Fruit fly (Drosophila melanogaster) whole organism, prepupa: Measurements from ENCODE around the gene CG16965.

Experiments used
- CG10631 ChIP-seq: fragments of 200-800 bp; sonication (Bioruptor generic); optimal IDR thresholded peaks from 2 replicates; lab custom pipeline; 2016; ENCODE audit warnings: missing biosample characterization, missing genetic modification characterization
- CG10669 ChIP-seq: fragments of 200-800 bp; sonication (Bioruptor generic); optimal IDR thresholded peaks from 3 replicates; lab custom pipeline; 2018; ENCODE audit warnings: missing biosample characterization, mild to moderate bottlenecking, missing genetic modification characterization, moderate library complexity
- CG11294 ChIP-seq: fragments of 200-800 bp; sonication (Bioruptor generic); IDR thresholded peaks from 2 replicates; pipeline ENCODE4 v1.3.6; 2022; ENCODE audit warnings: missing biosample characterization, missing genetic modification characterization
- CG11762 ChIP-seq: fragments of 200-800 bp; sonication (Bioruptor generic); optimal IDR thresholded peaks from 3 replicates; lab custom pipeline; 2016; ENCODE audit warnings: missing biosample characterization, missing genetic modification characterization; ENCODE audit not compliant: insufficient read depth
- CG15336 ChIP-seq: fragments of 200-800 bp; sonication (Bioruptor generic); IDR thresholded peaks from 2 replicates; pipeline ENCODE4 v1.3.6; 2022; ENCODE audit warnings: missing biosample characterization, missing genetic modification characterization
- CG1621 ChIP-seq: fragments of 200-800 bp; sonication (Bioruptor generic); optimal IDR thresholded peaks from 3 replicates; lab custom pipeline; 2018; ENCODE audit warnings: missing biosample characterization, mild to moderate bottlenecking, missing genetic modification characterization
- CG16779 ChIP-seq: fragments of 200-800 bp; sonication (Bioruptor generic); optimal IDR thresholded peaks from 3 replicates; lab custom pipeline; 2017; ENCODE audit warnings: missing biosample characterization, mild to moderate bottlenecking, missing genetic modification characterization
- CG3032 ChIP-seq: fragments of 200-800 bp; optimal IDR thresholded peaks from 2 replicates; lab custom pipeline; 2019; ENCODE audit warnings: missing biosample characterization, mild to moderate bottlenecking, missing genetic modification characterization, moderate library complexity
- CG32006 ChIP-seq: fragments of 200-800 bp; sonication (Bioruptor generic); optimal IDR thresholded peaks from 3 replicates; lab custom pipeline; 2017; ENCODE audit warnings: missing biosample characterization, mild to moderate bottlenecking, missing genetic modification characterization
- CG34406 ChIP-seq: fragments of 200-800 bp; sonication (Bioruptor generic); optimal IDR thresholded peaks from 3 replicates; lab custom pipeline; 2016; ENCODE audit warnings: missing biosample characterization, missing genetic modification characterization
- CG3919 ChIP-seq: fragments of 200-800 bp; sonication (Bioruptor generic); optimal IDR thresholded peaks from 3 replicates; lab custom pipeline; 2016; ENCODE audit warnings: missing biosample characterization, missing genetic modification characterization
- CG4318 ChIP-seq: fragments of 200-800 bp; sonication (Bioruptor generic); optimal IDR thresholded peaks from 3 replicates; lab custom pipeline; 2017; ENCODE audit warnings: missing biosample characterization, mild to moderate bottlenecking, missing genetic modification characterization
- CG6276 ChIP-seq: fragments of 200-800 bp; sonication (Bioruptor generic); optimal IDR thresholded peaks from 2 replicates; lab custom pipeline; 2017; ENCODE audit warnings: missing biosample characterization, mild to moderate bottlenecking, missing genetic modification characterization
- CG6792 ChIP-seq: fragments of 200-800 bp; sonication (Bioruptor generic); optimal IDR thresholded peaks from 3 replicates; lab custom pipeline; 2016; ENCODE audit warnings: missing biosample characterization, missing genetic modification characterization
- CG6808 ChIP-seq: fragments of 200-800 bp; sonication (Bioruptor generic); optimal IDR thresholded peaks from 3 replicates; lab custom pipeline; 2017; ENCODE audit warnings: missing biosample characterization, missing genetic modification characterization, mild to moderate bottlenecking, moderate library complexity, missing genetic modification reagents
- CG7368 ChIP-seq: fragments of 200-800 bp; sonication (Bioruptor generic); optimal IDR thresholded peaks from 3 replicates; lab custom pipeline; 2016; ENCODE audit warnings: missing biosample characterization, missing genetic modification characterization
- CG8119 ChIP-seq: fragments of 200-800 bp; sonication (Bioruptor generic); IDR thresholded peaks from 3 replicates; pipeline ENCODE4 v1.3.6; 2022; ENCODE audit warnings: missing biosample characterization, missing genetic modification characterization
- CG9139 ChIP-seq: fragments of 200-800 bp; sonication (Bioruptor generic); optimal IDR thresholded peaks from 3 replicates; lab custom pipeline; 2017; ENCODE audit warnings: missing biosample characterization, mild to moderate bottlenecking, missing genetic modification characterization
- Eip75B ChIP-seq: fragments of 200-800 bp; sonication (Bioruptor generic); optimal IDR thresholded peaks from 3 replicates; lab custom pipeline; 2016; ENCODE audit warnings: missing biosample characterization, missing genetic modification characterization
- Eip78C ChIP-seq: fragments of 200-800 bp; sonication (Bioruptor generic); peaks from one replicate; lab custom pipeline; 2016; ENCODE audit warnings: missing biosample characterization, missing genetic modification characterization
- Ets96B ChIP-seq: fragments of 200-800 bp; optimal IDR thresholded peaks from 2 replicates; lab custom pipeline; 2019; ENCODE audit warnings: missing biosample characterization, mild to moderate bottlenecking, missing genetic modification characterization, moderate library complexity
- Hr38 ChIP-seq: sonication (Bioruptor generic); optimal IDR thresholded peaks from 2 replicates; lab custom pipeline; 2016; ENCODE audit warnings: missing biosample characterization, missing genetic modification characterization
- Hr39 ChIP-seq: fragments of 200-800 bp; sonication (Bioruptor generic); optimal IDR thresholded peaks from 2 replicates; lab custom pipeline; 2016; ENCODE audit warnings: missing biosample characterization, missing genetic modification characterization
- Hr4 ChIP-seq: fragments of 200-800 bp; sonication (Bioruptor generic); optimal IDR thresholded peaks from 3 replicates; lab custom pipeline; 2016; ENCODE audit warnings: missing biosample characterization, missing genetic modification characterization
- Lpt ChIP-seq: fragments of 200-800 bp; sonication (Bioruptor generic); optimal IDR thresholded peaks from 3 replicates; lab custom pipeline; 2016; ENCODE audit warnings: missing biosample characterization, missing genetic modification characterization
- Met ChIP-seq: fragments of 200-800 bp; sonication (Bioruptor generic); optimal IDR thresholded peaks from 3 replicates; lab custom pipeline; 2016; ENCODE audit warnings: missing biosample characterization, missing genetic modification characterization
- Smox ChIP-seq: fragments of 200-800 bp; sonication (Bioruptor generic); optimal IDR thresholded peaks from 3 replicates; lab custom pipeline; 2016; ENCODE audit warnings: missing biosample characterization, missing genetic modification characterization
- Sox102F ChIP-seq: fragments of 200-800 bp; sonication (Bioruptor generic); optimal IDR thresholded peaks from 2 replicates; lab custom pipeline; 2016; ENCODE audit warnings: missing biosample characterization, mild to moderate bottlenecking, missing genetic modification characterization
- Sox14 ChIP-seq: fragments of 200-800 bp; sonication (Bioruptor generic); optimal IDR thresholded peaks from 3 replicates; lab custom pipeline; 2016; ENCODE audit warnings: missing biosample characterization, missing genetic modification characterization
- Sox15 ChIP-seq: fragments of 200-800 bp; sonication (Bioruptor generic); optimal IDR thresholded peaks from 3 replicates; lab custom pipeline; 2016; ENCODE audit warnings: missing biosample characterization, missing genetic modification characterization
- cyc ChIP-seq: fragments of 200-800 bp; sonication (Bioruptor generic); optimal IDR thresholded peaks from 3 replicates; lab custom pipeline; 2016; ENCODE audit warnings: missing biosample characterization, missing genetic modification characterization
- dsx ChIP-seq: fragments of 200-800 bp; optimal IDR thresholded peaks from 3 replicates; lab custom pipeline; 2019; ENCODE audit warnings: missing biosample characterization, mild to moderate bottlenecking, missing genetic modification characterization, moderate library complexity; ENCODE audit not compliant: poor library complexity, severe bottlenecking
- eg ChIP-seq: fragments of 200-800 bp; sonication (Bioruptor generic); IDR thresholded peaks from 3 replicates; pipeline ENCODE4 v1.3.6; 2022; ENCODE audit warnings: missing biosample characterization, missing genetic modification characterization
- lz ChIP-seq: fragments of 200-800 bp; sonication (Bioruptor generic); optimal IDR thresholded peaks from 3 replicates; lab custom pipeline; 2016; ENCODE audit warnings: missing biosample characterization, missing genetic modification characterization
- net ChIP-seq: fragments of 200-800 bp; sonication (Bioruptor generic); optimal IDR thresholded peaks from 3 replicates; lab custom pipeline; 2016; ENCODE audit warnings: missing biosample characterization, missing genetic modification characterization
- pdm3 ChIP-seq: fragments of 200-800 bp; sonication (Bioruptor generic); optimal IDR thresholded peaks from 3 replicates; lab custom pipeline; 2016; ENCODE audit warnings: missing biosample characterization, missing genetic modification characterization
- spab ChIP-seq: fragments of 200-800 bp; sonication (Bioruptor generic); optimal IDR thresholded peaks from 2 replicates; lab custom pipeline; 2017; ENCODE audit warnings: missing biosample characterization, mild to moderate bottlenecking, missing genetic modification characterization, missing genetic modification reagents
- ss ChIP-seq, 2 experiments: fragments of 200-800 bp; sonication (Bioruptor generic); optimal IDR thresholded peaks; 2 replicates in 1 of 2; 3 replicates in 1 of 2; lab custom pipeline; 2017 to 2018; ENCODE audit warnings: mild to moderate bottlenecking in 2 of 2, missing biosample characterization in 2 of 2, missing genetic modification characterization in 2 of 2, moderate library complexity in 1 of 2
- svp ChIP-seq: fragments of 200-800 bp; sonication (Bioruptor generic); peaks from one replicate; lab custom pipeline; 2016; ENCODE audit warnings: missing biosample characterization, missing genetic modification characterization
- topi ChIP-seq: fragments of 200-800 bp; sonication (Bioruptor generic); optimal IDR thresholded peaks from 3 replicates; lab custom pipeline; 2016; ENCODE audit warnings: missing biosample characterization, missing genetic modification characterization
- vri ChIP-seq: fragments of 200-800 bp; sonication (Bioruptor generic); optimal IDR thresholded peaks from 3 replicates; lab custom pipeline; 2016; ENCODE audit warnings: missing biosample characterization, mild to moderate bottlenecking, missing genetic modification characterization

The CG16965 gene

DNA sequence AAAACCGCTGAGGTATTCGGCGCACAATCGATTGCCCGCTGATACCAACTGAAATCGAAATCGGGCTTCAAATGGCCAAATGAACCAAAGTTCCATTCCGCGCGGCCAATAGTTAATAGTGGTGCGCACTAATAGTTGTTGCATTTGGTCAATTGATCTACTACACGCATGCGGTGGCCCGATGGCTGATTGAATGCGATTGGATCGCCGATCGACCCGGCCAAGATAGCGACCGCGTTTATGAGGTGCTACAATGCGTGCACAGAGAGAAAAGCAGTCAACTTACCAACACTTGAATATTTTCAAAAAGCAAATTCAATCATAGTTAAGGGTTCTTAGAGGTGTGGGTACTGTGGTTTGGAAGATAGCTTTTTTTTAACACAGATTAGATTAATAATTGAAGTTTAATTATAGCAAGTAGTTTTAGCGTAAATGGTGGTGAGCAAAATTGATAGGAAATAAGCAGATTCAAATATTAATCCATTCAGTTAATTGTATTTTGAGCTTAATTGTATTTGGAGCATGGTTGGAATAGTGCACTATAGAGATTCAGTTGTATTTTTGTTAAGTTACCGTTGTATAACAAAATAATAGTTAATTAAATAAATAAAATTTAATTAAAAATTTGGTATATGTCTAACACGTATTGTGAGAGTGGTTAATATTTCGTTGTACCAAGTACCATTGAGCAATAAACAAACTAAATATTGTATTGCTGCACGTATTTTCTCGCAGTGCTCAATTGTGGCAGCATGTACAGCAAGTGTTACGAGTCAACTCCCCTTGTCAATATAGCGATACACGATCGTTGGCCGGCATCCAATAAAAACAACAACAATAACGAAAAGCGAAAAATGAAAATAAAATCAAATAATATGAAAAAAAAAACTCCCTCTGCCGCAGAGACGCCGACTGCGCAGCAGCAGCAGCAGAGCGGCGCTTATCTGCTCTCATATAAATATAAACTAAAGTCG is 45.4 kb downstream of the CG16965 start (continued):
- TF ChIP-seq CG32006 (GFP tag; lab: Kevin White, UChicago) (peak; percentile 92), lz (GFP tag; lab: Kevin White, UChicago) (peak; percentile 75), CG8119 (GFP tag; lab: Robert Waterston, UW) (peak; percentile 69; the same call in 2 of the 3 replicates), CG7368 (GFP tag; lab: Kevin White, UChicago) (no peak), pdm3 (GFP tag; lab: Kevin White, UChicago) (peak; percentile 71), CG3919 (peak; percentile 80), CG4318 (GFP tag; lab: Kevin White, UChicago) (peak; percentile 84), CG1621 (tag; lab: Kevin White, UChicago) (peak; percentile 46), Sox102F (peak; percentile 43), Lpt (GFP tag; lab: Kevin White, UChicago) (no peak), Eip75B (GFP tag; lab: Kevin White, UChicago) (peak; percentile 1), Hr39 (GFP tag; lab: Kevin White, UChicago) (peak; percentile 81), cyc (GFP tag; lab: Kevin White, UChicago) (peak; percentile 40), CG16779 (tag; lab: Kevin White, UChicago) (peak; percentile 67), CG11294 (GFP tag; lab: Robert Waterston, UW) (peak; percentile 43), eg (GFP tag; lab: Robert Waterston, UW) (peak; percentile 91), CG9139 (GFP tag; lab: Kevin White, UChicago) (peak; percentile 91)
- TF ChIP-seq, all 60 proteins: peak for 54

DNA sequence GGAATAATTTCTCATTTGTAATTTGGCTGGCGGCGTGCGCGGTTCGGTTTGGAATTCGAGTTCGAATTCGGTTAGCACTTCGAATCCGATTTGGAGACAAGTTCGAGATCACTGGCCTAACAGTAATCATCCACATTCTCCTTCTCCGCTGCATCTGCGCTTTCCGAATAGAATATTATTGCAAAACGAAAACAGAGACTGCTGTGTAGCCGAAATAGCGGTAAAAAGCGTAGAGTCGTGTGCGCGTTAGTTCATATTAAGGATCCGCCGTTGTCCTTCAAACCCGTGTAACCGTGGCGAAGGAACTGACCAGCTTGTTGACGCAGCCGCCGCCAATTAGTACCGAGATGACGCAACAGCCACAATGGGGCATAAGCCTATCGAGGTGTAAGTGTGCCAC is 46.0 kb downstream of the CG16965 start, which contains the start of gene dmGlut:
Gene dmGlut, plus strand, starts transcription at position 4 of the 400 bp plus-strand sequence.
- TF ChIP-seq CG34406 (GFP tag; lab: Kevin White, UChicago), result no peak
- TF ChIP-seq Ets96B (tag; lab: Kevin White, UChicago), result no peak
- TF ChIP-seq CG10631 (GFP tag; lab: Kevin White, UChicago), result no peak
- TF ChIP-seq CG3032 (tag; lab: Kevin White, UChicago), result no peak
- no peak for TF ChIP-seq CG16779 (tag; lab: Kevin White, UChicago)
- TF ChIP-seq Hr39 (GFP tag; lab: Kevin White, UChicago), result no peak
- no peak for TF ChIP-seq net (GFP tag; lab: Kevin White, UChicago)
- no peak for TF ChIP-seq Lpt (GFP tag; lab: Kevin White, UChicago)
- TF ChIP-seq, all 60 proteins: peak for 0

DNA sequence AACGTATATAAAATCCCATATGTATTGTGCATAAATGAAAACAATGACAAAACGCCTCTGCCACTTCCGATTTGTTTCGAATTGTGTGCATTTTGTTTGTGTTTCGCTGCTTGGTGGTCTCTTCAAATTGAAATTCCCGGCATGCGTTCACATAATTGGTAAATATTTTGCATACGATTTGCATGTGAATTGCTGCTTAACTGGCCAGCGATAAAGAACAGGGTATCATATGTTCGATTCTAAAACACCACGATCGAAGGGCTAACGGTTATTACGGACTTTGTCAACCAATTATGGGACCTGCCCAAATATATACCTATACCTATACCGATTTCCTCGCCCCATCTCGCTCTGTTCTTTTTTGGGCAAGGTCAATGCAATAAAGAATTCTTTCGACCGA is 46.7 kb downstream of the CG16965 start:
- no peak for TF ChIP-seq pdm3 (GFP tag; lab: Kevin White, UChicago)
- no peak for TF ChIP-seq Lpt (GFP tag; lab: Kevin White, UChicago)
- TF ChIP-seq Hr4 (GFP tag; lab: Kevin White, UChicago), result no peak
- TF ChIP-seq topi (GFP tag; lab: Kevin White, UChicago), result peak; percentile 2
- peak; percentile 22 for TF ChIP-seq Met (GFP tag; lab: Kevin White, UChicago)
- peak; percentile 67 for TF ChIP-seq svp (GFP tag; lab: Kevin White, UChicago)
- no peak for TF ChIP-seq Sox15 (GFP tag; lab: Kevin White, UChicago)
- TF ChIP-seq CG10669 (GFP tag; lab: Kevin White, UChicago), result no peak

DNA sequence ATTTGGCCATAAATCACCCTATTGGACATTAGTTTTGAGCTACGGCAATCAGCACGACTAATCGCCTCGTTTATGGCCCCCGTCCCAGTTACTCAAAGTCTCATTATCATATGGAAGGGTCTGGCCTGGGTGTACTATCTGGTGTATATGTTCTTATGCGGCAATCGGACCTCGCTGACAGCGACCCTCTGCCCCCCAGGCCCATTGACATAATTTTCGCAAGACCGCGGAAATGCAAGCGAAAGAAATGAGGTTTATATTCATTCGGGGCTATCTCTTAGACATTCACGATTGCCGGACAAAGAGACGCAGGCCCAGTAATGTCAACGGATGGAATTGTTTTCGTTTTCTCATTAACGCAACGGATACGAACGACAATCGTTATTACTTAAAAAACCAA is 47.4 kb downstream of the CG16965 start:
- TF ChIP-seq CG34406 (GFP tag; lab: Kevin White, UChicago) (no peak), dsx (GFP tag; lab: Kevin White, UChicago) (no peak), CG1621 (tag; lab: Kevin White, UChicago) (no peak), Sox102F (no peak), net (GFP tag; lab: Kevin White, UChicago) (no peak), CG11762 (GFP tag; lab: Kevin White, UChicago) (no peak), CG6808 (GFP tag; lab: Kevin White, UChicago) (no peak), CG16779 (tag; lab: Kevin White, UChicago) (no peak), Sox14 (GFP tag; lab: Kevin White, UChicago) (peak; percentile 41), CG3032 (tag; lab: Kevin White, UChicago) (no peak), ss (GFP tag; optimal IDR thresholded peaks at IDR 0.05; lab: Kevin White, UChicago) (no peak), Smox (GFP tag; lab: Kevin White, UChicago) (no peak), CG6792 (no peak), Eip78C (GFP tag; lab: Kevin White, UChicago) (peak; percentile 10), CG8119 (GFP tag; lab: Robert Waterston, UW) (no peak), svp (GFP tag; lab: Kevin White, UChicago) (peak; percentile 99), CG6276 (GFP tag; lab: Kevin White, UChicago) (no peak), Hr38 (GFP tag; lab: Kevin White, UChicago) (no peak), spab (GFP tag; lab: Kevin White, UChicago) (no peak), CG15336 (GFP tag; lab: Robert Waterston, UW) (no peak), vri (GFP tag; lab: Kevin White, UChicago) (peak; percentile 80), pdm3 (GFP tag; lab: Kevin White, UChicago) (no peak), CG10631 (GFP tag; lab: Kevin White, UChicago) (no peak), Ets96B (tag; lab: Kevin White, UChicago) (no peak), CG4318 (GFP tag; lab: Kevin White, UChicago) (no peak)
- TF ChIP-seq, all 60 proteins: peak for 4
